Fruit fly (Drosophila melanogaster) whole organism, embryonic: ENCODE results near the gene CG8236.
A peak's percentile ranks its signal among the peaks of the same experiment; 100 is the strongest.

Experiments used
- Abd-B ChIP-seq: fragments of 200-800 bp; sonication (Bioruptor generic); optimal IDR thresholded peaks from 2 replicates; lab custom pipeline; 2018; ENCODE audit warnings: missing biosample characterization, mild to moderate bottlenecking, missing genetic modification characterization, moderate library complexity
- Adf1 ChIP-seq: fragments of 200-800 bp; sonication (Bioruptor generic); IDR thresholded peaks from 2 replicates; pipeline ENCODE4 v1.3.6; 2022; ENCODE audit warnings: missing biosample characterization, missing genetic modification characterization
- Atf6 ChIP-seq: fragments of 200-800 bp; sonication (Bioruptor generic); IDR thresholded peaks from 2 replicates; pipeline ENCODE4 v1.3.6; 2022; ENCODE audit warnings: missing biosample characterization, missing genetic modification characterization
- Blimp-1 ChIP-seq: fragments of 200-800 bp; sonication (Bioruptor generic); optimal IDR thresholded peaks from 3 replicates; lab custom pipeline; 2018; ENCODE audit warnings: missing biosample characterization, missing genetic modification characterization, mild to moderate bottlenecking, moderate library complexity, missing genetic modification reagents
- CG10209 ChIP-seq: fragments of 200-800 bp; sonication (Bioruptor generic); optimal IDR thresholded peaks from 3 replicates; lab custom pipeline; 2017; ENCODE audit warnings: missing biosample characterization, mild to moderate bottlenecking, missing genetic modification characterization, missing genetic modification reagents
- CG12299 ChIP-seq: fragments of 200-800 bp; sonication (Bioruptor generic); optimal IDR thresholded peaks from 2 replicates; lab custom pipeline; 2018; ENCODE audit warnings: missing biosample characterization, mild to moderate bottlenecking, missing genetic modification characterization
- CG13894 ChIP-seq: fragments of 200-800 bp; sonication (Bioruptor generic); optimal IDR thresholded peaks from 3 replicates; lab custom pipeline; 2018; ENCODE audit warnings: missing biosample characterization, mild to moderate bottlenecking, missing genetic modification characterization, moderate library complexity
- CG15479 ChIP-seq: fragments of 200-800 bp; sonication (Bioruptor generic); optimal IDR thresholded peaks from 3 replicates; lab custom pipeline; 2019; ENCODE audit warnings: missing biosample characterization, mild to moderate bottlenecking, missing genetic modification characterization, moderate library complexity
- CG16863 ChIP-seq: fragments of 200-800 bp; sonication (Bioruptor generic); optimal IDR thresholded peaks from 3 replicates; lab custom pipeline; 2016; ENCODE audit warnings: missing biosample characterization, missing genetic modification characterization
- CG17186 ChIP-seq: fragments of 200-800 bp; sonication (Bioruptor generic); optimal IDR thresholded peaks from 3 replicates; lab custom pipeline; 2017; ENCODE audit warnings: missing biosample characterization, missing genetic modification reagents, missing genetic modification characterization
- CG18764 ChIP-seq: fragments of 200-800 bp; sonication (Bioruptor generic); optimal IDR thresholded peaks from 3 replicates; lab custom pipeline; 2016; ENCODE audit warnings: missing biosample characterization, missing genetic modification characterization
- CG30020 ChIP-seq: fragments of 200-800 bp; optimal IDR thresholded peaks from 2 replicates; lab custom pipeline; 2019; ENCODE audit warnings: missing biosample characterization, mild to moderate bottlenecking, missing genetic modification characterization, moderate library complexity
- CG30431 ChIP-seq: fragments of 200-800 bp; sonication (Bioruptor generic); optimal IDR thresholded peaks from 2 replicates; lab custom pipeline; 2017; ENCODE audit warnings: missing biosample characterization, missing genetic modification characterization
- CG31224 ChIP-seq: fragments of 200-800 bp; sonication (Bioruptor generic); IDR thresholded peaks from 2 replicates; pipeline ENCODE4 v1.3.6; 2022; ENCODE audit warnings: missing biosample characterization, missing genetic modification characterization
- CG3281 ChIP-seq: fragments of 200-800 bp; sonication (Bioruptor generic); optimal IDR thresholded peaks from 3 replicates; lab custom pipeline; 2017; ENCODE audit warnings: missing biosample characterization, mild to moderate bottlenecking, missing genetic modification characterization
- CG4820 ChIP-seq: fragments of 200-800 bp; sonication (Bioruptor generic); optimal IDR thresholded peaks from 3 replicates; lab custom pipeline; 2016; ENCODE audit warnings: missing biosample characterization, missing genetic modification characterization
- CG7556 ChIP-seq: fragments of 200-800 bp; sonication (Bioruptor generic); optimal IDR thresholded peaks from 2 replicates; lab custom pipeline; 2017; ENCODE audit warnings: missing biosample characterization, mild to moderate bottlenecking, missing genetic modification characterization
- CG7963 ChIP-seq: fragments of 200-800 bp; sonication (Bioruptor generic); IDR thresholded peaks from 3 replicates; pipeline ENCODE4 v1.3.6; 2022; ENCODE audit warnings: missing biosample characterization, missing genetic modification characterization; ENCODE audit not compliant: partially characterized antibody
- CG8290 ChIP-seq, 3 experiments: fragments of 200-800 bp; sonication (Bioruptor generic); optimal IDR thresholded peaks; 2 replicates each; lab custom pipeline; 2016 to 2019; ENCODE audit warnings: missing biosample characterization in 3 of 3, missing genetic modification characterization in 3 of 3, mild to moderate bottlenecking in 2 of 3, moderate library complexity in 1 of 3
- CG8359 ChIP-seq: fragments of 200-800 bp; sonication (Bioruptor generic); optimal IDR thresholded peaks from 2 replicates; lab custom pipeline; 2017; ENCODE audit warnings: missing biosample characterization, mild to moderate bottlenecking, missing genetic modification characterization, borderline replicate concordance
- CG8944 ChIP-seq: fragments of 200-800 bp; sonication (Bioruptor generic); optimal IDR thresholded peaks from 3 replicates; lab custom pipeline; 2016; ENCODE audit warnings: missing biosample characterization, missing genetic modification characterization
- CG9609 ChIP-seq: fragments of 200-800 bp; sonication (Bioruptor generic); optimal IDR thresholded peaks from 3 replicates; lab custom pipeline; 2016; ENCODE audit warnings: missing biosample characterization, missing genetic modification characterization
- CkIIα-i1 ChIP-seq: fragments of 200-800 bp; sonication (Bioruptor generic); IDR thresholded peaks from 2 replicates; pipeline ENCODE4 v1.3.6; 2022; ENCODE audit warnings: missing biosample characterization, missing genetic modification characterization
- D ChIP-seq, 2 experiments: fragments of 200-800 bp in 1 of 2; fragments of >200 bp in 1 of 2; sonication (Bioruptor generic) in 1 of 2; optimal IDR thresholded peaks; 2 replicates in 1 of 2; 3 replicates in 1 of 2; lab custom pipeline; 2017; ENCODE audit warnings: mild to moderate bottlenecking in 1 of 2, missing biosample characterization in 1 of 2, missing genetic modification characterization in 1 of 2, missing genetic modification reagents in 1 of 2
- D19A ChIP-seq: fragments of 200-800 bp; optimal IDR thresholded peaks from 3 replicates; lab custom pipeline; 2019; ENCODE audit warnings: missing biosample characterization, mild to moderate bottlenecking, missing genetic modification characterization, moderate library complexity
- Dip2 ChIP-seq: fragments of 200-800 bp; sonication (Bioruptor generic); IDR thresholded peaks from 2 replicates; pipeline ENCODE4 v1.3.6; 2022; ENCODE audit warnings: missing biosample characterization, missing genetic modification characterization
- Fer1 ChIP-seq: fragments of 200-800 bp; sonication (Bioruptor generic); optimal IDR thresholded peaks from 2 replicates; lab custom pipeline; 2017; ENCODE audit warnings: missing biosample characterization, mild to moderate bottlenecking, missing genetic modification characterization
- Hand ChIP-seq: fragments of 200-800 bp; sonication (Bioruptor generic); optimal IDR thresholded peaks from 2 replicates; lab custom pipeline; 2017; ENCODE audit warnings: mild to moderate bottlenecking, missing biosample characterization, missing genetic modification reagents, missing genetic modification characterization
- Hr51 ChIP-seq, 2 experiments: fragments of 200-800 bp; sonication (Bioruptor generic); optimal IDR thresholded peaks; 2 replicates in 1 of 2; 3 replicates in 1 of 2; lab custom pipeline; 2016 to 2018; ENCODE audit warnings: missing biosample characterization in 2 of 2, missing genetic modification characterization in 2 of 2, mild to moderate bottlenecking in 1 of 2, moderate library complexity in 1 of 2
- NC2β ChIP-seq: fragments of 200-800 bp; sonication (Bioruptor generic); optimal IDR thresholded peaks from 2 replicates; lab custom pipeline; 2016; ENCODE audit warnings: missing biosample characterization, missing genetic modification characterization
- Nf-YB ChIP-seq: fragments of 200-800 bp; sonication (Bioruptor generic); optimal IDR thresholded peaks from 3 replicates; lab custom pipeline; 2019; ENCODE audit warnings: missing biosample characterization, mild to moderate bottlenecking, missing genetic modification characterization, moderate library complexity
- Rfx ChIP-seq: fragments of 200-800 bp; sonication (Bioruptor generic); IDR thresholded peaks from 2 replicates; pipeline ENCODE4 v1.3.6; 2022; ENCODE audit warnings: missing biosample characterization, missing genetic modification characterization
- Sox102F ChIP-seq: fragments of 200-800 bp; sonication (Bioruptor generic); optimal IDR thresholded peaks from 2 replicates; lab custom pipeline; 2018; ENCODE audit warnings: missing biosample characterization, mild to moderate bottlenecking, missing genetic modification characterization, moderate library complexity
- YL-1 ChIP-seq: fragments of 200-800 bp; sonication (Bioruptor generic); optimal IDR thresholded peaks from 3 replicates; lab custom pipeline; 2017; ENCODE audit warnings: missing biosample characterization, mild to moderate bottlenecking, missing genetic modification characterization
- amos ChIP-seq: fragments of 200-800 bp; sonication (Bioruptor generic); IDR thresholded peaks from 2 replicates; pipeline ENCODE4 v1.3.6; 2022; ENCODE audit warnings: missing biosample characterization, missing genetic modification characterization; ENCODE audit not compliant: partially characterized antibody
- az2 ChIP-seq: fragments of 200-800 bp; sonication (Bioruptor generic); optimal IDR thresholded peaks from 3 replicates; lab custom pipeline; 2016; ENCODE audit warnings: missing biosample characterization, missing genetic modification characterization
- chinmo ChIP-seq: fragments of 200-800 bp; sonication (Bioruptor generic); IDR thresholded peaks from 4 replicates; pipeline ENCODE4 v1.3.6; 2022; ENCODE audit warnings: missing biosample characterization, missing genetic modification characterization; ENCODE audit not compliant: partially characterized antibody
- gcm ChIP-seq: fragments of 200-800 bp; sonication (Bioruptor generic); optimal IDR thresholded peaks from 2 replicates; lab custom pipeline; 2019; ENCODE audit warnings: missing biosample characterization, mild to moderate bottlenecking, missing genetic modification characterization, moderate library complexity
- gem ChIP-seq: fragments of 200-800 bp; sonication (Bioruptor generic); optimal IDR thresholded peaks from 2 replicates; lab custom pipeline; 2019; ENCODE audit warnings: missing biosample characterization, mild to moderate bottlenecking, missing genetic modification characterization, moderate library complexity
- hkb ChIP-seq, 2 experiments: fragments of 200-800 bp in 1 of 2; fragments of >200 bp in 1 of 2; sonication (Bioruptor generic) in 1 of 2; IDR thresholded peaks in 1 of 2; optimal IDR thresholded peaks in 1 of 2; 2 replicates each; pipeline versions ENCODE4 v1.3.6 to Lab custom; 2017 to 2022; ENCODE audit warnings: missing biosample characterization in 1 of 2, missing genetic modification characterization in 1 of 2
- jigr1 ChIP-seq: fragments of 200-800 bp; sonication (Bioruptor generic); IDR thresholded peaks from 3 replicates; pipeline ENCODE4 v1.3.6; 2022; ENCODE audit warnings: missing biosample characterization, missing genetic modification characterization
- onecut ChIP-seq: fragments of 200-800 bp; sonication (Bioruptor generic); IDR thresholded peaks from 2 replicates; pipeline ENCODE4 v1.3.6; 2022; ENCODE audit warnings: missing biosample characterization, missing genetic modification characterization
- org-1 ChIP-seq: fragments of 200-800 bp; sonication (Bioruptor generic); optimal IDR thresholded peaks from 2 replicates; lab custom pipeline; 2017; ENCODE audit warnings: missing biosample characterization, missing genetic modification characterization
- psq ChIP-seq: fragments of 200-800 bp; sonication (Bioruptor generic); optimal IDR thresholded peaks from 2 replicates; lab custom pipeline; 2017; ENCODE audit warnings: missing biosample characterization, missing genetic modification characterization
- scrt ChIP-seq: fragments of 200-800 bp; sonication (Bioruptor generic); optimal IDR thresholded peaks from 2 replicates; lab custom pipeline; 2018; ENCODE audit warnings: missing biosample characterization, mild to moderate bottlenecking, missing genetic modification characterization, moderate library complexity
- sim ChIP-seq: fragments of 200-800 bp; sonication (Bioruptor generic); IDR thresholded peaks from 2 replicates; pipeline ENCODE4 v1.3.6; 2022; ENCODE audit warnings: missing biosample characterization, missing genetic modification characterization
- wor ChIP-seq: fragments of 200-800 bp; sonication (Bioruptor generic); IDR thresholded peaks from 2 replicates; pipeline ENCODE4 v1.3.6; 2022; ENCODE audit warnings: missing biosample characterization, missing genetic modification characterization
- zfh2 ChIP-seq: fragments of 200-800 bp; sonication (Bioruptor generic); optimal IDR thresholded peaks from 2 replicates; lab custom pipeline; 2016; ENCODE audit warnings: missing biosample characterization, missing genetic modification characterization

The CG8236 gene

dm6 chr3R:8746354-8746753 is 22.8 kb upstream of the CG8236 start (continued):
- peak; percentile 67 for TF ChIP-seq CG7556 (GFP tag; lab: Kevin White, UChicago)
- TF ChIP-seq D19A: peak; percentile 69
- peak; percentile 49 for TF ChIP-seq Fer1 (GFP tag; lab: Kevin White, UChicago)
- TF ChIP-seq D (optimal IDR thresholded peaks at IDR 0.05; lab: Kevin White, UChicago): no peak
- peak; percentile 38 for TF ChIP-seq D (GFP tag; optimal IDR thresholded peaks at IDR 0.05; lab: Kevin White, UChicago)
- no peak for TF ChIP-seq CG8359 (GFP tag; lab: Kevin White, UChicago)
- peak; percentile 53 for TF ChIP-seq CG10209 (GFP tag; lab: Kevin White, UChicago)
- no peak for TF ChIP-seq CG8944 (GFP tag; lab: Kevin White, UChicago)
- TF ChIP-seq hkb (optimal IDR thresholded peaks at IDR 0.05; lab: Kevin White, UChicago): no peak
- TF ChIP-seq hkb (GFP tag; IDR thresholded peaks at IDR 0.05; lab: Robert Waterston, UW): peak; percentile 79
- TF ChIP-seq CG13894 (tag; lab: Kevin White, UChicago): no peak
- no peak for TF ChIP-seq CG9609
- TF ChIP-seq Sox102F (GFP tag; lab: Kevin White, UChicago): peak; percentile 82
- TF ChIP-seq amos: no peak
- TF ChIP-seq wor (GFP tag; lab: Robert Waterston, UW): peak; percentile 46; the same call in 1 of the 2 replicates
- TF ChIP-seq NC2β (GFP tag; lab: Kevin White, UChicago): peak; percentile 14
- peak; percentile 58 for TF ChIP-seq Rfx (GFP tag; lab: Robert Waterston, UW)
- peak; percentile 51 for TF ChIP-seq CG30431
- no peak for TF ChIP-seq jigr1 (GFP tag; lab: Robert Waterston, UW)
- TF ChIP-seq Hand (GFP tag; lab: Kevin White, UChicago): no peak
- peak; percentile 47; the same call in 1 of the 2 replicates for TF ChIP-seq CG31224 (GFP tag; lab: Robert Waterston, UW)
- TF ChIP-seq CG16863 (GFP tag; lab: Kevin White, UChicago): no peak
- TF ChIP-seq Hr51 (GFP tag; optimal IDR thresholded peaks at IDR 0.05; lab: Kevin White, UChicago): peak in 1 of 2 experiments; percentile 80
- no peak for TF ChIP-seq CG17186 (GFP tag; lab: Kevin White, UChicago)
- TF ChIP-seq zfh2 (GFP tag; lab: Kevin White, UChicago): no peak
- no peak for TF ChIP-seq psq (GFP tag; lab: Kevin White, UChicago)
- TF ChIP-seq CG30020: no peak
- peak; percentile 24 for TF ChIP-seq CG15479 (GFP tag; lab: Kevin White, UChicago)
- TF ChIP-seq gem: peak; percentile 84
- TF ChIP-seq scrt: no peak
- TF ChIP-seq org-1: peak; percentile 49
- TF ChIP-seq Abd-B (GFP tag; lab: Kevin White, UChicago): no peak
- peak; percentile 74 for TF ChIP-seq Blimp-1 (GFP tag; lab: Kevin White, UChicago)
- peak; percentile 40 for TF ChIP-seq Nf-YB (GFP tag; lab: Kevin White, UChicago)
- peak; percentile 53 for TF ChIP-seq gcm (GFP tag; lab: Kevin White, UChicago)
- TF ChIP-seq YL-1: no peak
- no peak for TF ChIP-seq Adf1 (GFP tag; lab: Robert Waterston, UW)
- TF ChIP-seq CG18764 (GFP tag; lab: Kevin White, UChicago): peak; percentile 28
- peak; percentile 54 for TF ChIP-seq CG8290 (GFP tag; optimal IDR thresholded peaks at IDR 0.05; lab: Kevin White, UChicago)
- no peak for TF ChIP-seq CG8290 (tag; optimal IDR thresholded peaks at IDR 0.05; lab: Kevin White, UChicago)
- TF ChIP-seq CG4820 (GFP tag; lab: Kevin White, UChicago): peak; percentile 65
- peak; percentile 80; the same call in 1 of the 2 replicates for TF ChIP-seq onecut (GFP tag; lab: Robert Waterston, UW)
- TF ChIP-seq chinmo: no peak
- no peak for TF ChIP-seq CkIIα-i1
- TF ChIP-seq Atf6 (GFP tag; lab: Robert Waterston, UW): peak; percentile 65
- peak; percentile 63; the same call in 1 of the 2 replicates for TF ChIP-seq sim (GFP tag; lab: Robert Waterston, UW)
- TF ChIP-seq CG12299 (tag; lab: Kevin White, UChicago): peak; percentile 30
- TF ChIP-seq CG7963 (GFP tag; lab: Robert Waterston, UW): no peak
- no peak for TF ChIP-seq Dip2 (GFP tag; lab: Robert Waterston, UW)
- peak; percentile 38 for TF ChIP-seq CG3281 (GFP tag; lab: Kevin White, UChicago)
- peak; percentile 66 for TF ChIP-seq az2
